Worm (Caenorhabditis elegans) whole organism, L2 larva: ENCODE results near the gene gbas-1.

Experiments used
- R02D3.7 ChIP-seq: fragments of 150-350 bp; optimal IDR thresholded peaks from 2 replicates; lab custom pipeline; 2014; ENCODE audit warnings: missing biosample characterization, missing genetic modification characterization
- ZK546.5 ChIP-seq: sonication (generic microtip); optimal IDR thresholded peaks from 2 replicates; lab custom pipeline; 2017; ENCODE audit warnings: missing biosample characterization, missing genetic modification characterization
- aly-2 ChIP-seq: fragments of 150-350 bp; optimal IDR thresholded peaks from 2 replicates; lab custom pipeline; 2014; ENCODE audit warnings: missing biosample characterization, missing genetic modification characterization
- ama-1 ChIP-seq: fragments of 150-350 bp; optimal IDR thresholded peaks from 2 replicates; lab custom pipeline; 2018; ENCODE audit warnings: inconsistent platforms
- ceh-82 ChIP-seq: fragments of 150-350 bp; optimal IDR thresholded peaks from 2 replicates; lab custom pipeline; 2014; ENCODE audit warnings: missing biosample characterization, missing genetic modification characterization
- fos-1 ChIP-seq: fragments of 150-350 bp; optimal IDR thresholded peaks from 2 replicates; lab custom pipeline; 2014; ENCODE audit warnings: missing biosample characterization, missing genetic modification characterization
- lin-11 ChIP-seq: fragments of 150-350 bp; sonication (generic microtip); optimal IDR thresholded peaks from 2 replicates; lab custom pipeline; 2014; ENCODE audit warnings: missing biosample characterization, missing genetic modification characterization, inconsistent platforms, mixed read lengths
- nhr-11 ChIP-seq: fragments of 150-350 bp; optimal IDR thresholded peaks from 2 replicates; lab custom pipeline; 2014; ENCODE audit warnings: missing biosample characterization, missing genetic modification characterization
- nhr-237 ChIP-seq: fragments of 150-350 bp; optimal IDR thresholded peaks from 2 replicates; lab custom pipeline; 2014; ENCODE audit warnings: missing biosample characterization, missing genetic modification characterization
- nhr-77 ChIP-seq: fragments of 150-350 bp; optimal IDR thresholded peaks from 2 replicates; lab custom pipeline; 2014; ENCODE audit warnings: missing biosample characterization, missing genetic modification characterization
- skn-1 ChIP-seq: sonication (generic microtip); optimal IDR thresholded peaks from 2 replicates; lab custom pipeline; 2017; ENCODE audit warnings: missing biosample characterization, missing genetic modification characterization
- unc-62 ChIP-seq: fragments of 150-350 bp; optimal IDR thresholded peaks from 2 replicates; lab custom pipeline; 2014; ENCODE audit warnings: missing biosample characterization, missing genetic modification reagents, missing genetic modification characterization
- ztf-11 ChIP-seq: sonication (generic microtip); optimal IDR thresholded peaks from 2 replicates; lab custom pipeline; 2017; ENCODE audit warnings: missing biosample characterization, missing genetic modification characterization

ce11 chrII:2479047-2479446 lies 25.6 kb upstream of the gbas-1 start, which contains the start of gene F53G2.12:
- no peak for TF ChIP-seq nhr-11
- TF ChIP-seq lin-11 (tag; lab: Kevin White, UChicago), result no peak
- no peak for TF ChIP-seq nhr-237 (tag; lab: Kevin White, UChicago)
- TF ChIP-seq aly-2, result no peak
- no peak for TF ChIP-seq nhr-77 (tag; lab: Kevin White, UChicago)
- TF ChIP-seq ama-1, result no peak
- TF ChIP-seq fos-1, result no peak
- TF ChIP-seq R02D3.7, result no peak
- TF ChIP-seq unc-62 (GFP tag; lab: Kevin White, UChicago), result no peak
- TF ChIP-seq ztf-11 (tag; lab: Kevin White, UChicago), result no peak
- no peak for TF ChIP-seq ceh-82
- TF ChIP-seq skn-1 (tag; lab: Kevin White, UChicago), result no peak
- no peak for TF ChIP-seq ZK546.5
